Fruit fly (Drosophila melanogaster) whole organism, prepupa: ENCODE measurements around the gene Iyd.
A peak's percentile ranks its signal among the peaks of the same experiment; 100 is the strongest.
"Not testable (repeated sequence)": the region's sequence is repeated elsewhere in the genome, so short reads cannot be mapped to it uniquely, and the experiment has no call there.

Experiments
- Blimp-1 ChIP-seq: fragments of 200-800 bp; sonication (Bioruptor generic); optimal IDR thresholded peaks from 3 replicates; lab custom pipeline; 2017; ENCODE audit warnings: missing biosample characterization, missing genetic modification characterization, mild to moderate bottlenecking, moderate library complexity, missing genetic modification reagents
- CG10631 ChIP-seq: fragments of 200-800 bp; sonication (Bioruptor generic); optimal IDR thresholded peaks from 2 replicates; lab custom pipeline; 2016; ENCODE audit warnings: missing biosample characterization, missing genetic modification characterization
- CG10669 ChIP-seq: fragments of 200-800 bp; sonication (Bioruptor generic); optimal IDR thresholded peaks from 3 replicates; lab custom pipeline; 2018; ENCODE audit warnings: missing biosample characterization, mild to moderate bottlenecking, missing genetic modification characterization, moderate library complexity
- CG11294 ChIP-seq: fragments of 200-800 bp; sonication (Bioruptor generic); IDR thresholded peaks from 2 replicates; pipeline ENCODE4 v1.3.6; 2022; ENCODE audit warnings: missing biosample characterization, missing genetic modification characterization
- CG11762 ChIP-seq: fragments of 200-800 bp; sonication (Bioruptor generic); optimal IDR thresholded peaks from 3 replicates; lab custom pipeline; 2016; ENCODE audit warnings: missing biosample characterization, missing genetic modification characterization; ENCODE audit not compliant: insufficient read depth
- CG11902 ChIP-seq: fragments of 200-800 bp; sonication (Bioruptor generic); optimal IDR thresholded peaks from 3 replicates; lab custom pipeline; 2016; ENCODE audit warnings: missing biosample characterization, missing genetic modification characterization
- CG15336 ChIP-seq: fragments of 200-800 bp; sonication (Bioruptor generic); IDR thresholded peaks from 2 replicates; pipeline ENCODE4 v1.3.6; 2022; ENCODE audit warnings: missing biosample characterization, missing genetic modification characterization
- CG1621 ChIP-seq: fragments of 200-800 bp; sonication (Bioruptor generic); optimal IDR thresholded peaks from 3 replicates; lab custom pipeline; 2018; ENCODE audit warnings: missing biosample characterization, mild to moderate bottlenecking, missing genetic modification characterization
- CG31627 ChIP-seq: fragments of 200-800 bp; sonication (Bioruptor generic); optimal IDR thresholded peaks from 3 replicates; lab custom pipeline; 2016; ENCODE audit warnings: missing biosample characterization, missing genetic modification characterization
- CG34406 ChIP-seq: fragments of 200-800 bp; sonication (Bioruptor generic); optimal IDR thresholded peaks from 3 replicates; lab custom pipeline; 2016; ENCODE audit warnings: missing biosample characterization, missing genetic modification characterization
- CG4318 ChIP-seq: fragments of 200-800 bp; sonication (Bioruptor generic); optimal IDR thresholded peaks from 3 replicates; lab custom pipeline; 2017; ENCODE audit warnings: missing biosample characterization, mild to moderate bottlenecking, missing genetic modification characterization
- CG6163 ChIP-seq: fragments of 200-800 bp; sonication (Bioruptor generic); IDR thresholded peaks from 3 replicates; pipeline ENCODE4 v1.3.6; 2022; ENCODE audit warnings: missing biosample characterization, missing genetic modification characterization
- CG6276 ChIP-seq: fragments of 200-800 bp; sonication (Bioruptor generic); optimal IDR thresholded peaks from 2 replicates; lab custom pipeline; 2017; ENCODE audit warnings: missing biosample characterization, mild to moderate bottlenecking, missing genetic modification characterization
- CG6808 ChIP-seq: fragments of 200-800 bp; sonication (Bioruptor generic); optimal IDR thresholded peaks from 3 replicates; lab custom pipeline; 2017; ENCODE audit warnings: missing biosample characterization, missing genetic modification characterization, mild to moderate bottlenecking, moderate library complexity, missing genetic modification reagents
- CG6854 ChIP-seq: fragments of 200-800 bp; sonication (Bioruptor generic); optimal IDR thresholded peaks from 2 replicates; lab custom pipeline; 2017; ENCODE audit warnings: missing biosample characterization, mild to moderate bottlenecking, missing genetic modification characterization
- CG7368 ChIP-seq: fragments of 200-800 bp; sonication (Bioruptor generic); optimal IDR thresholded peaks from 3 replicates; lab custom pipeline; 2016; ENCODE audit warnings: missing biosample characterization, missing genetic modification characterization
- CG8319 ChIP-seq: fragments of 200-800 bp; sonication (Bioruptor generic); optimal IDR thresholded peaks from 3 replicates; lab custom pipeline; 2016; ENCODE audit warnings: missing biosample characterization, missing genetic modification characterization
- Eip78C ChIP-seq: fragments of 200-800 bp; sonication (Bioruptor generic); peaks from one replicate; lab custom pipeline; 2016; ENCODE audit warnings: missing biosample characterization, missing genetic modification characterization
- Ets21C ChIP-seq: fragments of 200-800 bp; sonication (Bioruptor generic); optimal IDR thresholded peaks from 3 replicates; lab custom pipeline; 2016; ENCODE audit warnings: missing biosample characterization, missing genetic modification characterization
- Gug ChIP-seq: fragments of 200-800 bp; sonication (Bioruptor generic); IDR thresholded peaks from 2 replicates; pipeline ENCODE4 v1.3.6; 2022; ENCODE audit warnings: missing biosample characterization, missing genetic modification characterization
- Hr39 ChIP-seq: fragments of 200-800 bp; sonication (Bioruptor generic); optimal IDR thresholded peaks from 2 replicates; lab custom pipeline; 2016; ENCODE audit warnings: missing biosample characterization, missing genetic modification characterization
- Hr4 ChIP-seq: fragments of 200-800 bp; sonication (Bioruptor generic); optimal IDR thresholded peaks from 3 replicates; lab custom pipeline; 2016; ENCODE audit warnings: missing biosample characterization, missing genetic modification characterization
- Lpt ChIP-seq: fragments of 200-800 bp; sonication (Bioruptor generic); optimal IDR thresholded peaks from 3 replicates; lab custom pipeline; 2016; ENCODE audit warnings: missing biosample characterization, missing genetic modification characterization
- Sox14 ChIP-seq: fragments of 200-800 bp; sonication (Bioruptor generic); optimal IDR thresholded peaks from 3 replicates; lab custom pipeline; 2016; ENCODE audit warnings: missing biosample characterization, missing genetic modification characterization
- cyc ChIP-seq: fragments of 200-800 bp; sonication (Bioruptor generic); optimal IDR thresholded peaks from 3 replicates; lab custom pipeline; 2016; ENCODE audit warnings: missing biosample characterization, missing genetic modification characterization
- dsx ChIP-seq: fragments of 200-800 bp; optimal IDR thresholded peaks from 3 replicates; lab custom pipeline; 2019; ENCODE audit warnings: missing biosample characterization, mild to moderate bottlenecking, missing genetic modification characterization, moderate library complexity; ENCODE audit not compliant: poor library complexity, severe bottlenecking
- eg ChIP-seq: fragments of 200-800 bp; sonication (Bioruptor generic); IDR thresholded peaks from 3 replicates; pipeline ENCODE4 v1.3.6; 2022; ENCODE audit warnings: missing biosample characterization, missing genetic modification characterization
- fd59A ChIP-seq: fragments of 200-800 bp; sonication (Bioruptor generic); optimal IDR thresholded peaks from 2 replicates; lab custom pipeline; 2017; ENCODE audit warnings: missing biosample characterization, mild to moderate bottlenecking, missing genetic modification characterization, missing genetic modification reagents
- fkh ChIP-seq: fragments of 200-800 bp; sonication (Bioruptor generic); optimal IDR thresholded peaks from 3 replicates; lab custom pipeline; 2017; ENCODE audit warnings: missing biosample characterization, mild to moderate bottlenecking, missing genetic modification characterization, moderate library complexity
- lz ChIP-seq: fragments of 200-800 bp; sonication (Bioruptor generic); optimal IDR thresholded peaks from 3 replicates; lab custom pipeline; 2016; ENCODE audit warnings: missing biosample characterization, missing genetic modification characterization
- net ChIP-seq: fragments of 200-800 bp; sonication (Bioruptor generic); optimal IDR thresholded peaks from 3 replicates; lab custom pipeline; 2016; ENCODE audit warnings: missing biosample characterization, missing genetic modification characterization
- salr ChIP-seq, 2 experiments: fragments of 200-800 bp; sonication (Bioruptor generic); optimal IDR thresholded peaks; 3 replicates each; lab custom pipeline; 2016 to 2018; ENCODE audit warnings: missing biosample characterization in 2 of 2, missing genetic modification characterization in 2 of 2, mild to moderate bottlenecking in 1 of 2
- spab ChIP-seq: fragments of 200-800 bp; sonication (Bioruptor generic); optimal IDR thresholded peaks from 2 replicates; lab custom pipeline; 2017; ENCODE audit warnings: missing biosample characterization, mild to moderate bottlenecking, missing genetic modification characterization, missing genetic modification reagents
- svp ChIP-seq: fragments of 200-800 bp; sonication (Bioruptor generic); peaks from one replicate; lab custom pipeline; 2016; ENCODE audit warnings: missing biosample characterization, missing genetic modification characterization
- topi ChIP-seq: fragments of 200-800 bp; sonication (Bioruptor generic); optimal IDR thresholded peaks from 3 replicates; lab custom pipeline; 2016; ENCODE audit warnings: missing biosample characterization, missing genetic modification characterization
- vri ChIP-seq: fragments of 200-800 bp; sonication (Bioruptor generic); optimal IDR thresholded peaks from 3 replicates; lab custom pipeline; 2016; ENCODE audit warnings: missing biosample characterization, mild to moderate bottlenecking, missing genetic modification characterization

The Iyd gene

dm6 chr3L:11135846-11136245, 39.8 kb upstream of the Iyd start, which contains the start of gene IRSp53:
Gene IRSp53 (plus strand): TSS chr3L:11136049.
- TF ChIP-seq CG15336 (peak; percentile 27; the same call in 1 of the 2 replicates), CG10669 (GFP tag; lab: Kevin White, UChicago) (no peak)

- TF ChIP-seq eg; CG8319 (GFP tag; lab: Kevin White, UChicago); CG11294 (GFP tag; lab: Robert Waterston, UW): not testable (repeated sequence)
These were observed 38.8 kb upstream of the Iyd start, which contains the start of gene CG14143 for dm6 chr3L:11134886-11135285. Gene CG14143 (plus strand): TSS chr3L:11134987.

dm6 chr3L:11132055-11132454, 36.0 kb upstream of the Iyd start, which contains the start of gene CG32074:
Gene CG32074 (minus strand): TSS chr3L:11132322.
- TF ChIP-seq vri, Ets21C, CG31627 (GFP tag; lab: Kevin White, UChicago): not testable (repeated sequence)

dm6 chr3L:11130535-11130934, 34.5 kb upstream of the Iyd start, which contains the start of gene nol:
Gene nol (plus strand): TSS chr3L:11130835.
- no peak for TF ChIP-seq CG11762 (GFP tag; lab: Kevin White, UChicago)
- TF ChIP-seq Lpt (GFP tag; lab: Kevin White, UChicago) = no peak
- TF ChIP-seq lz (GFP tag; lab: Kevin White, UChicago) = no peak
- no peak for TF ChIP-seq CG8319 (GFP tag; lab: Kevin White, UChicago)
- no peak for TF ChIP-seq vri (GFP tag; lab: Kevin White, UChicago)
- TF ChIP-seq spab (GFP tag; lab: Kevin White, UChicago) = no peak
- TF ChIP-seq Sox14 (GFP tag; lab: Kevin White, UChicago) = no peak
- no peak for TF ChIP-seq CG6163 (GFP tag; lab: Robert Waterston, UW)
- TF ChIP-seq CG11902 (GFP tag; lab: Kevin White, UChicago) = no peak

dm6 chr3L:11125636-11126532, 29.8 kb upstream of the Iyd start:
- TF ChIP-seq fkh (GFP tag; lab: Kevin White, UChicago) = peak; percentile 8
- no peak for TF ChIP-seq Hr39 (GFP tag; lab: Kevin White, UChicago)

dm6 chr3L:11124841-11125240, 28.8 kb upstream of the Iyd start:
- TF ChIP-seq CG11902 (GFP tag; lab: Kevin White, UChicago) (no peak), dsx (GFP tag; lab: Kevin White, UChicago) (no peak), cyc (GFP tag; lab: Kevin White, UChicago) (no peak), vri (GFP tag; lab: Kevin White, UChicago) (no peak), Blimp-1 (GFP tag; lab: Kevin White, UChicago) (no peak), CG4318 (GFP tag; lab: Kevin White, UChicago) (no peak), fd59A (GFP tag; lab: Kevin White, UChicago) (no peak), svp (GFP tag; lab: Kevin White, UChicago) (peak; percentile 88), Ets21C (GFP tag; lab: Kevin White, UChicago) (no peak)

dm6 chr3L:11124439-11124838, 28.4 kb upstream of the Iyd start:
- TF ChIP-seq Gug (GFP tag; lab: Robert Waterston, UW) (no peak), salr (GFP tag; optimal IDR thresholded peaks at IDR 0.05; lab: Kevin White, UChicago) (no peak), CG10631 (GFP tag; lab: Kevin White, UChicago) (no peak), CG6808 (GFP tag; lab: Kevin White, UChicago) (no peak), CG6276 (GFP tag; lab: Kevin White, UChicago) (no peak), Eip78C (peak; percentile 77), lz (GFP tag; lab: Kevin White, UChicago) (no peak), CG6854 (no peak), fd59A (GFP tag; lab: Kevin White, UChicago) (no peak), CG7368 (GFP tag; lab: Kevin White, UChicago) (no peak), vri (GFP tag; lab: Kevin White, UChicago) (no peak), Hr4 (peak; percentile 43), topi (GFP tag; lab: Kevin White, UChicago) (no peak), CG1621 (tag; lab: Kevin White, UChicago) (no peak), net (GFP tag; lab: Kevin White, UChicago) (no peak), CG34406 (GFP tag; lab: Kevin White, UChicago) (no peak), Lpt (GFP tag; lab: Kevin White, UChicago) (no peak), CG8319 (GFP tag; lab: Kevin White, UChicago) (no peak)
